Fruit fly (Drosophila melanogaster) whole organism, embryonic: Measurements from ENCODE around the gene AIMP2.

Experiments used
- Bgb ChIP-seq: fragments of 200-800 bp; sonication (Bioruptor generic); IDR thresholded peaks from 2 replicates; pipeline ENCODE4 v1.3.6; 2022; ENCODE audit warnings: missing biosample characterization, missing genetic modification characterization; ENCODE audit not compliant: partially characterized antibody
- CG10147 ChIP-seq: fragments of 200-800 bp; sonication (Bioruptor generic); optimal IDR thresholded peaks from 2 replicates; lab custom pipeline; 2019; ENCODE audit warnings: missing biosample characterization, mild to moderate bottlenecking, missing genetic modification characterization, moderate library complexity
- CG10543 ChIP-seq: fragments of 200-800 bp; sonication (Bioruptor generic); optimal IDR thresholded peaks from 3 replicates; lab custom pipeline; 2017; ENCODE audit warnings: missing biosample characterization, mild to moderate bottlenecking, missing genetic modification characterization, moderate library complexity
- CG10654 ChIP-seq: fragments of 200-800 bp; sonication (Bioruptor generic); optimal IDR thresholded peaks from 2 replicates; lab custom pipeline; 2016; ENCODE audit warnings: missing biosample characterization, missing genetic modification characterization
- CG10959 ChIP-seq: fragments of 200-800 bp; sonication (Bioruptor generic); IDR thresholded peaks from 2 replicates; pipeline ENCODE4 v1.3.6; 2022; ENCODE audit warnings: missing biosample characterization, missing genetic modification characterization
- CG12104 ChIP-seq: fragments of 200-800 bp; sonication (Bioruptor generic); optimal IDR thresholded peaks from 3 replicates; lab custom pipeline; 2016; ENCODE audit warnings: missing biosample characterization, missing genetic modification characterization
- CG16779 ChIP-seq: fragments of 200-800 bp; sonication (Bioruptor generic); IDR thresholded peaks from 2 replicates; pipeline ENCODE4 v1.3.6; 2022; ENCODE audit warnings: missing biosample characterization, missing genetic modification characterization
- CG16813 ChIP-seq: fragments of 200-800 bp; sonication (Bioruptor generic); IDR thresholded peaks from 3 replicates; pipeline ENCODE4 v1.3.6; 2022; ENCODE audit warnings: missing biosample characterization, missing genetic modification characterization; ENCODE audit not compliant: partially characterized antibody
- CG2116 ChIP-seq: fragments of 200-800 bp; sonication (Bioruptor generic); optimal IDR thresholded peaks from 3 replicates; lab custom pipeline; 2018; ENCODE audit warnings: missing biosample characterization, mild to moderate bottlenecking, missing genetic modification characterization
- CG2712 ChIP-seq: fragments of 200-800 bp; optimal IDR thresholded peaks from 3 replicates; lab custom pipeline; 2019; ENCODE audit warnings: missing biosample characterization, mild to moderate bottlenecking, missing genetic modification characterization, moderate library complexity
- CG31441 ChIP-seq: fragments of 200-800 bp; sonication (Bioruptor generic); IDR thresholded peaks from 2 replicates; pipeline ENCODE4 v1.3.6; 2022; ENCODE audit warnings: missing biosample characterization, missing genetic modification characterization
- CG32772 ChIP-seq: fragments of 200-800 bp; sonication (Bioruptor generic); IDR thresholded peaks from 2 replicates; pipeline ENCODE4 v1.3.6; 2022; ENCODE audit warnings: missing biosample characterization, missing genetic modification characterization
- CG4328 ChIP-seq: fragments of 200-800 bp; sonication (Bioruptor generic); optimal IDR thresholded peaks from 3 replicates; lab custom pipeline; 2017; ENCODE audit warnings: missing biosample characterization, missing genetic modification reagents, missing genetic modification characterization
- CG4617 ChIP-seq: fragments of 200-800 bp; sonication (Bioruptor generic); optimal IDR thresholded peaks from 3 replicates; lab custom pipeline; 2016; ENCODE audit warnings: missing biosample characterization, missing genetic modification characterization, borderline replicate concordance
- CG7963 ChIP-seq: fragments of 200-800 bp; sonication (Bioruptor generic); IDR thresholded peaks from 3 replicates; pipeline ENCODE4 v1.3.6; 2022; ENCODE audit warnings: missing biosample characterization, missing genetic modification characterization; ENCODE audit not compliant: partially characterized antibody
- CG8281 ChIP-seq: fragments of 200-800 bp; sonication (Bioruptor generic); optimal IDR thresholded peaks from 2 replicates; lab custom pipeline; 2018; ENCODE audit warnings: missing biosample characterization, mild to moderate bottlenecking, missing genetic modification characterization, moderate library complexity
- CHES-1-like ChIP-seq: fragments of 200-800 bp; sonication (Bioruptor generic); optimal IDR thresholded peaks from 2 replicates; lab custom pipeline; 2016; ENCODE audit warnings: missing biosample characterization, missing genetic modification characterization
- Dad ChIP-seq: fragments of 200-800 bp; sonication (Bioruptor generic); optimal IDR thresholded peaks from 3 replicates; lab custom pipeline; 2016; ENCODE audit warnings: missing biosample characterization, missing genetic modification characterization
- Dfd ChIP-seq, 2 experiments: fragments of >200 bp; optimal IDR thresholded peaks; 2 replicates each; lab custom pipeline; 2017; ENCODE audit warnings: missing biosample characterization in 2 of 2, missing genetic modification characterization in 2 of 2
- Doc3 ChIP-seq: fragments of 200-800 bp; sonication (Bioruptor generic); IDR thresholded peaks from 3 replicates; pipeline ENCODE4 v1.3.6; 2022; ENCODE audit warnings: missing biosample characterization, missing genetic modification characterization; ENCODE audit not compliant: partially characterized antibody
- E2f2 ChIP-seq: fragments of 200-800 bp; sonication (Bioruptor generic); IDR thresholded peaks from 2 replicates; pipeline ENCODE4 v1.3.6; 2022; ENCODE audit warnings: missing biosample characterization, missing genetic modification characterization
- Fer1 ChIP-seq: fragments of 200-800 bp; sonication (Bioruptor generic); optimal IDR thresholded peaks from 2 replicates; lab custom pipeline; 2017; ENCODE audit warnings: missing biosample characterization, mild to moderate bottlenecking, missing genetic modification characterization
- Hr3 ChIP-seq: fragments of 200-800 bp; sonication (Bioruptor generic); optimal IDR thresholded peaks from 3 replicates; lab custom pipeline; 2016; ENCODE audit warnings: missing biosample characterization, missing genetic modification characterization
- Lim3 ChIP-seq: fragments of 200-800 bp; sonication (Bioruptor generic); IDR thresholded peaks from 2 replicates; pipeline ENCODE4 v1.3.6; 2022; ENCODE audit warnings: missing biosample characterization, missing genetic modification characterization
- Mad ChIP-seq: fragments of 200-800 bp; sonication (Bioruptor generic); optimal IDR thresholded peaks from 2 replicates; lab custom pipeline; 2016; ENCODE audit warnings: missing biosample characterization, missing genetic modification characterization
- Mes4 ChIP-seq: fragments of 200-800 bp; sonication (Bioruptor generic); optimal IDR thresholded peaks from 2 replicates; lab custom pipeline; 2016; ENCODE audit warnings: missing biosample characterization, missing genetic modification characterization
- Myb ChIP-seq: fragments of 200-800 bp; sonication (Bioruptor generic); optimal IDR thresholded peaks from 2 replicates; lab custom pipeline; 2016; ENCODE audit warnings: missing biosample characterization, missing genetic modification characterization
- Optix ChIP-seq: fragments of 200-800 bp; sonication (Bioruptor generic); IDR thresholded peaks from 3 replicates; pipeline ENCODE4 v1.3.6; 2022; ENCODE audit warnings: missing biosample characterization, missing genetic modification characterization
- Side ChIP-seq: fragments of 200-800 bp; sonication (Bioruptor generic); optimal IDR thresholded peaks from 2 replicates; lab custom pipeline; 2016; ENCODE audit warnings: missing biosample characterization, missing genetic modification characterization
- Sox102F ChIP-seq: fragments of 200-800 bp; sonication (Bioruptor generic); optimal IDR thresholded peaks from 2 replicates; lab custom pipeline; 2018; ENCODE audit warnings: missing biosample characterization, mild to moderate bottlenecking, missing genetic modification characterization, moderate library complexity
- Tbp ChIP-seq: fragments of >200 bp; optimal IDR thresholded peaks from 2 replicates; lab custom pipeline; 2018; ENCODE audit warnings: missing biosample characterization, missing genetic modification characterization
- Usf ChIP-seq: fragments of 200-800 bp; sonication (Bioruptor generic); optimal IDR thresholded peaks from 2 replicates; lab custom pipeline; 2017; ENCODE audit warnings: missing genotype, missing biosample characterization, missing genetic modification characterization
- ato ChIP-seq: fragments of 200-800 bp; sonication (Bioruptor generic); IDR thresholded peaks from 2 replicates; pipeline ENCODE4 v1.3.6; 2022; ENCODE audit warnings: missing biosample characterization, missing genetic modification characterization; ENCODE audit not compliant: partially characterized antibody
- cad ChIP-seq: fragments of >200 bp; optimal IDR thresholded peaks from 2 replicates; lab custom pipeline; 2017; ENCODE audit warnings: missing biosample characterization, missing genetic modification characterization
- cg ChIP-seq: fragments of 200-800 bp; sonication (Bioruptor generic); optimal IDR thresholded peaks from 3 replicates; lab custom pipeline; 2019; ENCODE audit warnings: missing biosample characterization, mild to moderate bottlenecking, missing genetic modification characterization, moderate library complexity
- fd96Cb ChIP-seq: fragments of 200-800 bp; sonication (Bioruptor generic); optimal IDR thresholded peaks from 2 replicates; lab custom pipeline; 2018; ENCODE audit warnings: missing biosample characterization, mild to moderate bottlenecking, missing genetic modification characterization, moderate library complexity
- ftz-f1 ChIP-seq: fragments of 200-800 bp; sonication (Bioruptor generic); optimal IDR thresholded peaks from 2 replicates; lab custom pipeline; 2016; ENCODE audit warnings: missing biosample characterization, missing genetic modification characterization
- gsb ChIP-seq: fragments of 200-800 bp; sonication (Bioruptor generic); IDR thresholded peaks from 2 replicates; pipeline ENCODE4 v1.3.6; 2022; ENCODE audit warnings: missing biosample characterization, missing genetic modification characterization
- hb ChIP-seq: fragments of 200-800 bp; sonication (Bioruptor generic); IDR thresholded peaks from 3 replicates; pipeline ENCODE4 v1.3.6; 2022; ENCODE audit warnings: missing biosample characterization, missing genetic modification characterization; ENCODE audit not compliant: partially characterized antibody
- hbn ChIP-seq: fragments of 200-800 bp; sonication (Bioruptor generic); IDR thresholded peaks from 2 replicates; pipeline ENCODE4 v1.3.6; 2022; ENCODE audit warnings: missing biosample characterization, missing genetic modification characterization; ENCODE audit not compliant: partially characterized antibody
- jing ChIP-seq: fragments of 200-800 bp; sonication (Bioruptor generic); optimal IDR thresholded peaks from 2 replicates; lab custom pipeline; 2018; ENCODE audit warnings: missing biosample characterization, mild to moderate bottlenecking, missing genetic modification characterization
- knrl ChIP-seq: fragments of 200-800 bp; sonication (Bioruptor generic); IDR thresholded peaks from 3 replicates; pipeline ENCODE4 v1.3.6; 2022; ENCODE audit warnings: missing biosample characterization, missing genetic modification characterization; ENCODE audit not compliant: partially characterized antibody
- lilli ChIP-seq: fragments of 200-800 bp; sonication (Bioruptor generic); optimal IDR thresholded peaks from 3 replicates; lab custom pipeline; 2016; ENCODE audit warnings: missing biosample characterization, missing genetic modification characterization
- prd ChIP-seq, 3 experiments: fragments of >200 bp in 2 of 3; fragments of 200-800 bp in 1 of 3; sonication (Bioruptor generic) in 1 of 3; optimal IDR thresholded peaks in 2 of 3; IDR thresholded peaks in 1 of 3; 2 replicates in 2 of 3; 3 replicates in 1 of 3; pipeline versions ENCODE4 v1.3.6 to Lab custom; 2017 to 2022; ENCODE audit warnings: missing biosample characterization in 1 of 3, missing genetic modification characterization in 1 of 3
- salm ChIP-seq: fragments of 200-800 bp; sonication (Bioruptor generic); optimal IDR thresholded peaks from 2 replicates; lab custom pipeline; 2018; ENCODE audit warnings: missing biosample characterization, mild to moderate bottlenecking, missing genetic modification characterization
- sd ChIP-seq: fragments of 200-800 bp; sonication (Bioruptor generic); optimal IDR thresholded peaks from 3 replicates; lab custom pipeline; 2018; ENCODE audit warnings: missing biosample characterization, mild to moderate bottlenecking, missing genetic modification characterization, moderate library complexity
- sna ChIP-seq: fragments of 200-800 bp; sonication (Bioruptor generic); IDR thresholded peaks from 2 replicates; pipeline ENCODE4 v1.3.6; 2022; ENCODE audit warnings: missing biosample characterization, missing genetic modification characterization; ENCODE audit not compliant: partially characterized antibody
- so ChIP-seq: fragments of 200-800 bp; sonication (Bioruptor generic); IDR thresholded peaks from 3 replicates; pipeline ENCODE4 v1.3.6; 2022; ENCODE audit warnings: missing biosample characterization, missing genetic modification characterization
- zen ChIP-seq: fragments of 200-800 bp; sonication (Bioruptor generic); optimal IDR thresholded peaks from 3 replicates; lab custom pipeline; 2018; ENCODE audit warnings: missing biosample characterization, mild to moderate bottlenecking, missing genetic modification characterization, moderate library complexity

Gene AIMP2

dm6 chr3L:15553993-15554644 lies 29.3 kb upstream of the AIMP2 start, which contains the start of gene AGO2 (continued):
- TF ChIP-seq zen = no peak
- TF ChIP-seq prd (optimal IDR thresholded peaks at IDR 0.05; lab: Kevin White, UChicago) = no peak
- TF ChIP-seq prd (GFP tag; IDR thresholded peaks at IDR 0.05; lab: Robert Waterston, UW) = 0 out of 3 replicates have a peak, but pooled peaks have one; percentile 14
- no peak for TF ChIP-seq Hr3 (GFP tag; lab: Kevin White, UChicago)
- TF ChIP-seq CG2116 (GFP tag; lab: Kevin White, UChicago) = peak; percentile 91
- TF ChIP-seq CG31441 (GFP tag; lab: Robert Waterston, UW) = no peak
- no peak for TF ChIP-seq CG16779 (GFP tag; lab: Robert Waterston, UW)
- TF ChIP-seq CG10147 (GFP tag; lab: Kevin White, UChicago) = peak; percentile 38
- peak; percentile 26 for TF ChIP-seq Myb (GFP tag; lab: Kevin White, UChicago)
- peak; percentile 94 for TF ChIP-seq E2f2 (GFP tag; lab: Robert Waterston, UW)
- TF ChIP-seq CG2712 (tag; lab: Kevin White, UChicago) = peak; percentile 6
- no peak for TF ChIP-seq CG10654
- TF ChIP-seq CG8281 = no peak
- TF ChIP-seq so (GFP tag; lab: Robert Waterston, UW) = no peak
- TF ChIP-seq cg = peak; percentile 52
- TF ChIP-seq Mad = no peak
- no peak for TF ChIP-seq Dad
- peak; percentile 68; the same call in 2 of the 3 replicates for TF ChIP-seq hb
- TF ChIP-seq CHES-1-like = peak; percentile 54
- TF ChIP-seq CG16813 (GFP tag; lab: Robert Waterston, UW) = peak; percentile 68; the same call in 2 of the 3 replicates
- TF ChIP-seq hbn (GFP tag; lab: Robert Waterston, UW) = peak; percentile 50
- no peak for TF ChIP-seq CG32772 (GFP tag; lab: Robert Waterston, UW)

dm6 chr3L:15562727-15563057 lies 20.7 kb upstream of the AIMP2 start:
- TF ChIP-seq cad (GFP tag; lab: Kevin White, UChicago) (no peak), Doc3 (GFP tag; lab: Robert Waterston, UW) (peak; percentile 27; the same call in 1 of the 3 replicates), sd (tag; lab: Kevin White, UChicago) (no peak), ato (no peak), CG10959 (no peak), knrl (GFP tag; lab: Robert Waterston, UW) (peak; percentile 43; the same call in 1 of the 3 replicates), Optix (GFP tag; lab: Robert Waterston, UW) (no peak), CG10543 (GFP tag; lab: Kevin White, UChicago) (no peak), Bgb (peak; percentile 61), CG12104 (GFP tag; lab: Kevin White, UChicago) (no peak), lilli (GFP tag; lab: Kevin White, UChicago) (no peak), CG7963 (GFP tag; lab: Robert Waterston, UW) (peak; percentile 50; the same call in 1 of the 3 replicates), ftz-f1 (GFP tag; lab: Kevin White, UChicago) (no peak), CG4328 (GFP tag; lab: Kevin White, UChicago) (no peak), Lim3 (no peak), Usf (GFP tag; lab: Kevin White, UChicago) (no peak), Mes4 (GFP tag; lab: Kevin White, UChicago) (no peak), Dfd (GFP tag; optimal IDR thresholded peaks at IDR 0.05; lab: Kevin White, UChicago) (no peak), jing (GFP tag; lab: Kevin White, UChicago) (no peak), Fer1 (GFP tag; lab: Kevin White, UChicago) (peak; percentile 27), Tbp (no peak), gsb (GFP tag; lab: Robert Waterston, UW) (no peak), CG4617 (GFP tag; lab: Kevin White, UChicago) (no peak), CG2116 (GFP tag; lab: Kevin White, UChicago) (no peak), fd96Cb (no peak), Sox102F (GFP tag; lab: Kevin White, UChicago) (no peak), Side (no peak), sna (GFP tag; lab: Robert Waterston, UW) (no peak; the same call in 1 of the 2 replicates), salm (no peak)
